Worm (Caenorhabditis elegans): Measurements from ENCODE around the gene T22C8.6.

DNA sequence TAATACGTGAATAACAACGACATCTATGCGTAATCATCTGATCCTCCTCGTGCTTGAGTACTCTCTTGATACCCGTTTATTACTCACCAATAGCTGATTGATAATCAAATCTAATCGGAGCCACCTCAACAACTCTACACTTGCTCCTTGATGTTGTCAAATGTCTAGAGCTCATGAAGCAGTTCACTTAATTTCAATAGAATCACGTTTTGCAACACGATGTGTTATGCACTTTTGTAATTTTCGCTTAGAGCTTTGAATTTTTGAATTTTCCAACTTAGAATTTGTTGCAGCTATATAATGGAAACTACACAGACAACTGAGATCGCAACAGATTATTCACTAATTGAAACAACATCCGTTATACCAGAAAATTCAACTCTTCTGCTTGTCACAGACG is 17.6 kb downstream of the T22C8.6 start, which contains the start of gene T22C8.1:
- no peak for TF ChIP-seq gmeb-1 (tag; optimal IDR thresholded peaks at IDR 0.05)
- TF ChIP-seq elt-3 (tag; optimal IDR thresholded peaks at IDR 0.05), result no peak
- TF ChIP-seq sma-9 (GFP tag; optimal IDR thresholded peaks at IDR 0.05), result no peak
- no peak for TF ChIP-seq sma-9 (tag; optimal IDR thresholded peaks at IDR 0.05)
- TF ChIP-seq egl-27 (tag; optimal IDR thresholded peaks at IDR 0.05), result no peak
- no peak for TF ChIP-seq nhr-6 (tag; optimal IDR thresholded peaks at IDR 0.05)
- TF ChIP-seq blmp-1 (tag; optimal IDR thresholded peaks at IDR 0.05; ENCODE audit: insufficient read depth), result no peak
- TF ChIP-seq zag-1 (tag; optimal IDR thresholded peaks at IDR 0.05), result no peak
- no peak for TF ChIP-seq lin-11 (tag; optimal IDR thresholded peaks at IDR 0.05)
- no peak for TF ChIP-seq lsy-2 (tag; optimal IDR thresholded peaks at IDR 0.05)
- no peak for TF ChIP-seq lin-39 (tag; optimal IDR thresholded peaks at IDR 0.05)
- TF ChIP-seq nhr-11 (tag; optimal IDR thresholded peaks at IDR 0.05), result no peak
- TF ChIP-seq sem-4 (tag; optimal IDR thresholded peaks at IDR 0.05), result no peak
- TF ChIP-seq skn-1 (tag; optimal IDR thresholded peaks at IDR 0.05), result no peak

All from whole organism, L2 larva.